Worm (Caenorhabditis elegans): ENCODE measurements around the gene F18E2.15.

ce11 chrV:12714120-12714519, 46.7 kb downstream of the F18E2.15 start, which contains the start of gene R11D1.4:
- TF ChIP-seq unc-62 (GFP tag; optimal IDR thresholded peaks at IDR 0.05), result no peak
- no peak for TF ChIP-seq nhr-237 (tag; optimal IDR thresholded peaks at IDR 0.05)
- no peak for TF ChIP-seq nhr-11 (tag; optimal IDR thresholded peaks at IDR 0.05)
- no peak for TF ChIP-seq snpc-4 (tag; optimal IDR thresholded peaks at IDR 0.05)
- no peak for TF ChIP-seq egl-27 (tag; optimal IDR thresholded peaks at IDR 0.05)

All from whole organism, L2 larva.